Fruit fly (Drosophila melanogaster): Measurements from ENCODE around the gene Scp2.

Gene Scp2

dm6 chr3R:16611240-16611639, 27.8 kb upstream of the Scp2 start:
- TF ChIP-seq insv (optimal IDR thresholded peaks at IDR 0.05) (no peak), h (optimal IDR thresholded peaks at IDR 0.05) (no peak), ttk (optimal IDR thresholded peaks at IDR 0.05) (no peak), Myc (optimal IDR thresholded peaks at IDR 0.05) (no peak), psq (optimal IDR thresholded peaks at IDR 0.05) (no peak), Sin3A (optimal IDR thresholded peaks at IDR 0.05) (no peak)

dm6 chr3R:16608920-16609319, 25.5 kb upstream of the Scp2 start, which contains the start of gene NPF:
Gene NPF, plus strand, starts transcription at chr3R:16609220.
- TF ChIP-seq ttk (optimal IDR thresholded peaks at IDR 0.05) (no peak), h (optimal IDR thresholded peaks at IDR 0.05) (no peak), insv (optimal IDR thresholded peaks at IDR 0.05) (no peak), Sin3A (optimal IDR thresholded peaks at IDR 0.05) (no peak), Myc (optimal IDR thresholded peaks at IDR 0.05) (no peak), psq (optimal IDR thresholded peaks at IDR 0.05) (no peak)

dm6 chr3R:16605929-16606328, 22.5 kb upstream of the Scp2 start:
- no peak for TF ChIP-seq Sin3A (optimal IDR thresholded peaks at IDR 0.05)
- no peak for TF ChIP-seq insv (optimal IDR thresholded peaks at IDR 0.05)
- TF ChIP-seq ttk (optimal IDR thresholded peaks at IDR 0.05): no peak

dm6 chr3R:16604715-16605114, 21.3 kb upstream of the Scp2 start, which contains the start of gene CG10345:
Gene CG10345, minus strand, starts transcription at chr3R:16604861.
- no peak for TF ChIP-seq psq (optimal IDR thresholded peaks at IDR 0.05)
- TF ChIP-seq Myc (optimal IDR thresholded peaks at IDR 0.05): no peak
- TF ChIP-seq insv (optimal IDR thresholded peaks at IDR 0.05): no peak
- TF ChIP-seq Sin3A (optimal IDR thresholded peaks at IDR 0.05): no peak
- no peak for TF ChIP-seq h (optimal IDR thresholded peaks at IDR 0.05)
- no peak for TF ChIP-seq ttk (optimal IDR thresholded peaks at IDR 0.05)

dm6 chr3R:16600735-16601134, 17.3 kb upstream of the Scp2 start:
- TF ChIP-seq ttk (optimal IDR thresholded peaks at IDR 0.05): no peak
- no peak for TF ChIP-seq Myc (optimal IDR thresholded peaks at IDR 0.05)
- TF ChIP-seq Sin3A (optimal IDR thresholded peaks at IDR 0.05): no peak

dm6 chr3R:16599647-16600046, 16.2 kb upstream of the Scp2 start:
- TF ChIP-seq ttk (optimal IDR thresholded peaks at IDR 0.05): no peak

- TF ChIP-seq Sin3A (optimal IDR thresholded peaks at IDR 0.05) (no peak), insv (optimal IDR thresholded peaks at IDR 0.05) (no peak), Myc (optimal IDR thresholded peaks at IDR 0.05) (no peak), psq (optimal IDR thresholded peaks at IDR 0.05) (no peak), ttk (optimal IDR thresholded peaks at IDR 0.05) (no peak), h (optimal IDR thresholded peaks at IDR 0.05) (no peak)
Observed at dm6 chr3R:16594961-16595360, 11.5 kb upstream of the Scp2 start.

dm6 chr3R:16594056-16594858, 10.8 kb upstream of the Scp2 start, which contains the start of gene CG14892:
Gene CG14892, plus strand, starts transcription at chr3R:16594414.
- TF ChIP-seq Myc (optimal IDR thresholded peaks at IDR 0.05) (no peak), h (optimal IDR thresholded peaks at IDR 0.05) (no peak), Sin3A (optimal IDR thresholded peaks at IDR 0.05) (no peak)

- TF ChIP-seq ttk (optimal IDR thresholded peaks at IDR 0.05): no peak
- no peak for TF ChIP-seq Myc (optimal IDR thresholded peaks at IDR 0.05)
- no peak for TF ChIP-seq insv (optimal IDR thresholded peaks at IDR 0.05)
- no peak for TF ChIP-seq Sin3A (optimal IDR thresholded peaks at IDR 0.05)
- TF ChIP-seq psq (optimal IDR thresholded peaks at IDR 0.05): no peak
- TF ChIP-seq h (optimal IDR thresholded peaks at IDR 0.05): no peak
Observed at dm6 chr3R:16591407-16591806, 7.9 kb upstream of the Scp2 start.

dm6 chr3R:16573483-16574145, 9.8 kb downstream of the Scp2 start, which contains the start of gene CG14903:
Gene CG14903, minus strand, starts transcription at chr3R:16573752.
- TF ChIP-seq h (optimal IDR thresholded peaks at IDR 0.05): no peak
- TF ChIP-seq Myc (optimal IDR thresholded peaks at IDR 0.05): no peak
- no peak for TF ChIP-seq ttk (optimal IDR thresholded peaks at IDR 0.05)

dm6 chr3R:16571215-16571614, 12.2 kb downstream of the Scp2 start, which contains the start of gene CG14891:
Gene CG14891, plus strand, starts transcription at chr3R:16571515.
- TF ChIP-seq insv (optimal IDR thresholded peaks at IDR 0.05) (no peak), Myc (optimal IDR thresholded peaks at IDR 0.05) (no peak), psq (optimal IDR thresholded peaks at IDR 0.05) (no peak), h (optimal IDR thresholded peaks at IDR 0.05) (no peak), Sin3A (optimal IDR thresholded peaks at IDR 0.05) (no peak)

- no peak for TF ChIP-seq psq (optimal IDR thresholded peaks at IDR 0.05)
- TF ChIP-seq Sin3A (optimal IDR thresholded peaks at IDR 0.05): no peak
- TF ChIP-seq Myc (optimal IDR thresholded peaks at IDR 0.05): no peak
- no peak for TF ChIP-seq h (optimal IDR thresholded peaks at IDR 0.05)
- no peak for TF ChIP-seq ttk (optimal IDR thresholded peaks at IDR 0.05)
- TF ChIP-seq insv (optimal IDR thresholded peaks at IDR 0.05): no peak
Observed at dm6 chr3R:16570484-16570883, 13.0 kb downstream of the Scp2 start.

- no peak for TF ChIP-seq insv (optimal IDR thresholded peaks at IDR 0.05)
- no peak for TF ChIP-seq psq (optimal IDR thresholded peaks at IDR 0.05)
- no peak for TF ChIP-seq Sin3A (optimal IDR thresholded peaks at IDR 0.05)
- TF ChIP-seq h (optimal IDR thresholded peaks at IDR 0.05): no peak
- TF ChIP-seq ttk (optimal IDR thresholded peaks at IDR 0.05): no peak
- TF ChIP-seq Myc (optimal IDR thresholded peaks at IDR 0.05): no peak
Observed at dm6 chr3R:16569338-16569737, 14.1 kb downstream of the Scp2 start.

Measured in Kc167 (cell line).